Fruit fly (Drosophila melanogaster): ENCODE data around the gene ush.

Gene ush

dm6 chr2L:516032-516993 is 40.3 kb downstream of the ush start (continued):
- TF ChIP-seq gsb (GFP tag; IDR thresholded peaks at IDR 0.05): peak; percentile 54; the same call in 1 of the 2 replicates
- peak; percentile 6 for TF ChIP-seq gcm2 (GFP tag; optimal IDR thresholded peaks at IDR 0.05)
- TF ChIP-seq Blimp-1 (GFP tag; optimal IDR thresholded peaks at IDR 0.05): peak; percentile 87
- TF ChIP-seq CG1647 (GFP tag; optimal IDR thresholded peaks at IDR 0.05): no peak
- TF ChIP-seq nerfin-1 (tag; optimal IDR thresholded peaks at IDR 0.05): peak; percentile 61
- TF ChIP-seq sens (GFP tag): peak; percentile 95
- peak; percentile 59 for TF ChIP-seq CG12104 (GFP tag; optimal IDR thresholded peaks at IDR 0.05)
- peak; percentile 62 for TF ChIP-seq crc (GFP tag; optimal IDR thresholded peaks at IDR 0.05)
- TF ChIP-seq CG1529 (GFP tag; optimal IDR thresholded peaks at IDR 0.05): peak; percentile 75
- TF ChIP-seq vvl (GFP tag; IDR thresholded peaks at IDR 0.05): peak; percentile 86
- peak; percentile 90 for TF ChIP-seq lab (GFP tag; optimal IDR thresholded peaks at IDR 0.05)
- TF ChIP-seq CG1832 (GFP tag; optimal IDR thresholded peaks at IDR 0.05): peak; percentile 32
- TF ChIP-seq pho (GFP tag; optimal IDR thresholded peaks at IDR 0.05): peak; percentile 31
- peak; percentile 69 for TF ChIP-seq ewg (GFP tag; optimal IDR thresholded peaks at IDR 0.05)
- peak; percentile 75 for TF ChIP-seq Gug (GFP tag; IDR thresholded peaks at IDR 0.05)
- peak; percentile 63; the same call in 1 of the 3 replicates for TF ChIP-seq CG11695 (GFP tag; IDR thresholded peaks at IDR 0.05)
- TF ChIP-seq Bteb2 (GFP tag; optimal IDR thresholded peaks at IDR 0.05): peak; percentile 22
- TF ChIP-seq CG10267 (tag; optimal IDR thresholded peaks at IDR 0.05): peak; percentile 73
- peak; percentile 49; the same call in 1 of the 2 replicates for TF ChIP-seq cas (GFP tag; IDR thresholded peaks at IDR 0.05)
- peak; percentile 27 for TF ChIP-seq odd (GFP tag; optimal IDR thresholded peaks at IDR 0.05)
- TF ChIP-seq nerfin-2 (GFP tag; IDR thresholded peaks at IDR 0.05; ENCODE audit: partially characterized antibody): no peak
- TF ChIP-seq Antp (GFP tag; optimal IDR thresholded peaks at IDR 0.05): peak; percentile 60
- TF ChIP-seq tll (GFP tag; optimal IDR thresholded peaks at IDR 0.05): no peak
- TF ChIP-seq grau (tag; optimal IDR thresholded peaks at IDR 0.05): peak; percentile 75
- peak; percentile 58 for TF ChIP-seq CG30431 (GFP tag; optimal IDR thresholded peaks at IDR 0.05)
- peak; percentile 78 for TF ChIP-seq Chrac-16 (GFP tag; optimal IDR thresholded peaks at IDR 0.05)
- TF ChIP-seq CG16779 (GFP tag; IDR thresholded peaks at IDR 0.05): no peak; the same call in 1 of the 2 replicates
- peak; percentile 77 for TF ChIP-seq ind (GFP tag; optimal IDR thresholded peaks at IDR 0.05)
- TF ChIP-seq ATbp (GFP tag; optimal IDR thresholded peaks at IDR 0.05): peak; percentile 86
- TF ChIP-seq salm (tag; optimal IDR thresholded peaks at IDR 0.05): peak; percentile 74
- TF ChIP-seq zen2 (GFP tag; IDR thresholded peaks at IDR 0.05; ENCODE audit: partially characterized antibody): no peak
- no peak for TF ChIP-seq Dp (GFP tag; optimal IDR thresholded peaks at IDR 0.05)
- TF ChIP-seq sens-2 (GFP tag; IDR thresholded peaks at IDR 0.05): peak; percentile 71
- TF ChIP-seq pzg (GFP tag; optimal IDR thresholded peaks at IDR 0.05): no peak
- peak; percentile 68; the same call in 2 of the 3 replicates for TF ChIP-seq CG11560 (tag; IDR thresholded peaks at IDR 0.05)
- peak; percentile 86 for TF ChIP-seq CG10979 (tag; optimal IDR thresholded peaks at IDR 0.05)
- no peak for TF ChIP-seq Dad (GFP tag; optimal IDR thresholded peaks at IDR 0.05)
- TF ChIP-seq Xbp1 (GFP tag; optimal IDR thresholded peaks at IDR 0.05): peak; percentile 82
- peak; percentile 56; the same call in 1 of the 2 replicates for TF ChIP-seq Atf6 (GFP tag; IDR thresholded peaks at IDR 0.05)
- peak; percentile 66 for TF ChIP-seq CG13296 (GFP tag; optimal IDR thresholded peaks at IDR 0.05)
- TF ChIP-seq CG14965 (GFP tag; optimal IDR thresholded peaks at IDR 0.05; ENCODE audit: borderline replicate concordance): no peak
- peak; percentile 86 for TF ChIP-seq fd96Cb (tag; optimal IDR thresholded peaks at IDR 0.05)
- TF ChIP-seq Hey (tag; optimal IDR thresholded peaks at IDR 0.05): peak; percentile 4
- peak; percentile 57 for TF ChIP-seq Atf-2 (GFP tag; optimal IDR thresholded peaks at IDR 0.05)
- TF ChIP-seq bigmax (GFP tag; optimal IDR thresholded peaks at IDR 0.05): no peak
- TF ChIP-seq CG13123 (GFP tag; optimal IDR thresholded peaks at IDR 0.05): peak; percentile 33
- peak; percentile 80 for TF ChIP-seq bcd (GFP tag; optimal IDR thresholded peaks at IDR 0.05)
- TF ChIP-seq Doc2 (GFP tag; IDR thresholded peaks at IDR 0.05): peak; percentile 45; the same call in 1 of the 2 replicates

All from whole organism, embryonic.